Fruit fly (Drosophila melanogaster): ENCODE results near the gene nmd.

dm6 chr2L:10334854-10335277, 31.1 kb upstream of the nmd start:
- TF ChIP-seq pan (optimal IDR thresholded peaks at IDR 0.05) (no peak), CG8478 (optimal IDR thresholded peaks at IDR 0.05) (peak; percentile 74), Dll (optimal IDR thresholded peaks at IDR 0.05) (no peak)
